Worm (Caenorhabditis elegans) whole organism, L1 larva: Measurements from ENCODE around the gene bath-36.

Experiments
- C16A3.4 ChIP-seq: fragments of 150-350 bp; optimal IDR thresholded peaks from 2 replicates; lab custom pipeline; 2014; ENCODE audit warnings: missing biosample characterization, missing genetic modification characterization
- F16B12.6 ChIP-seq: fragments of 150-350 bp; optimal IDR thresholded peaks from 2 replicates; lab custom pipeline; 2014; ENCODE audit warnings: missing biosample characterization, missing genetic modification characterization
- aly-2 ChIP-seq: fragments of 150-350 bp; optimal IDR thresholded peaks from 2 replicates; lab custom pipeline; 2014; ENCODE audit warnings: missing biosample characterization, missing genetic modification characterization
- ama-1 ChIP-seq: fragments of 150-350 bp; optimal IDR thresholded peaks from 2 replicates; lab custom pipeline; 2014
- blmp-1 ChIP-seq: fragments of 150-350 bp; optimal IDR thresholded peaks from 2 replicates; lab custom pipeline; 2014; ENCODE audit warnings: missing biosample characterization, missing genetic modification characterization
- ceh-8 ChIP-seq: fragments of 200-800 bp; sonication (Bioruptor generic); optimal IDR thresholded peaks from 2 replicates; lab custom pipeline; 2018; ENCODE audit warnings: mild to moderate bottlenecking, missing genetic modification characterization, moderate library complexity, missing compliant biosample characterization
- ces-1 ChIP-seq: fragments of 150-350 bp; optimal IDR thresholded peaks from 2 replicates; lab custom pipeline; 2014; ENCODE audit warnings: missing biosample characterization, missing genetic modification reagents, missing genetic modification characterization
- dsc-1 ChIP-seq: sonication (generic microtip); optimal IDR thresholded peaks from 2 replicates; lab custom pipeline; 2016; ENCODE audit warnings: mild to moderate bottlenecking, missing genetic modification characterization, missing compliant biosample characterization
- efl-1 ChIP-seq, 4 experiments: fragments of 150-350 bp; optimal IDR thresholded peaks in 3 of 4; peaks in 1 of 4; 1 replicate in 1 of 4; 2 replicates in 3 of 4; lab custom pipeline; 2014; ENCODE audit warnings: missing biosample characterization in 2 of 4, missing genetic modification characterization in 2 of 4, missing genetic modification reagents in 2 of 4
- elt-2 ChIP-seq: sonication (generic microtip); optimal IDR thresholded peaks from 2 replicates; lab custom pipeline; 2016; ENCODE audit warnings: missing genetic modification characterization, mild to moderate bottlenecking, inconsistent platforms, missing compliant biosample characterization, missing genetic modification reagents
- elt-3 ChIP-seq, 6 experiments: fragments of 150-350 bp in 1 of 6; sonication (generic microtip); optimal IDR thresholded peaks; 2 replicates each; lab custom pipeline; 2017 to 2018; ENCODE audit warnings: missing biosample characterization in 6 of 6, missing genetic modification characterization in 6 of 6, inconsistent platforms in 1 of 6
- ets-5 ChIP-seq: fragments of 200-800 bp; sonication (Bioruptor generic); IDR thresholded peaks from 2 replicates; pipeline ENCODE4 v1.3.6; 2022; ENCODE audit warnings: missing genetic modification characterization, missing compliant biosample characterization
- fkh-10 ChIP-seq: sonication (generic microtip); optimal IDR thresholded peaks from 2 replicates; lab custom pipeline; 2017; ENCODE audit warnings: missing biosample characterization, missing genetic modification reagents, missing genetic modification characterization
- fkh-8 ChIP-seq: sonication (generic microtip); optimal IDR thresholded peaks from 2 replicates; lab custom pipeline; 2016; ENCODE audit warnings: mild to moderate bottlenecking, missing genetic modification characterization, missing compliant biosample characterization
- grh-1 ChIP-seq: fragments of 200-800 bp; sonication (Bioruptor generic); IDR thresholded peaks from 2 replicates; pipeline ENCODE4 v1.3.6; 2022; ENCODE audit warnings: missing genetic modification reagents, missing genetic modification characterization, missing compliant biosample characterization
- hlh-17 ChIP-seq: fragments of 200-800 bp; sonication (Bioruptor generic); optimal IDR thresholded peaks from 2 replicates; lab custom pipeline; 2018; ENCODE audit warnings: missing genetic modification characterization, mild to moderate bottlenecking, missing compliant biosample characterization, moderate library complexity, borderline replicate concordance
- hlh-4 ChIP-seq: sonication (generic microtip); optimal IDR thresholded peaks from 2 replicates; lab custom pipeline; 2016; ENCODE audit warnings: mild to moderate bottlenecking, missing genetic modification characterization, missing compliant biosample characterization
- lin-14 ChIP-seq: fragments of 200-800 bp; sonication (Bioruptor generic); optimal IDR thresholded peaks from 2 replicates; lab custom pipeline; 2018; ENCODE audit warnings: mild to moderate bottlenecking, missing genetic modification characterization, moderate library complexity, missing compliant biosample characterization
- mab-9 ChIP-seq: fragments of 200-800 bp; sonication (Bioruptor generic); IDR thresholded peaks from 2 replicates; pipeline ENCODE4 v1.3.6; 2022; ENCODE audit warnings: missing genetic modification reagents, missing genetic modification characterization, missing compliant biosample characterization
- mep-1 ChIP-seq: fragments of 150-350 bp; optimal IDR thresholded peaks from 2 replicates; lab custom pipeline; 2014; ENCODE audit warnings: missing biosample characterization, missing genetic modification characterization
- nhr-11 ChIP-seq: fragments of 150-350 bp; optimal IDR thresholded peaks from 2 replicates; lab custom pipeline; 2014; ENCODE audit warnings: missing biosample characterization, missing genetic modification characterization
- nhr-12 ChIP-seq: sonication (generic microtip); optimal IDR thresholded peaks from 2 replicates; lab custom pipeline; 2017; ENCODE audit warnings: missing biosample characterization, missing genetic modification characterization
- nhr-237 ChIP-seq: fragments of 150-350 bp; optimal IDR thresholded peaks from 2 replicates; lab custom pipeline; 2014; ENCODE audit warnings: missing biosample characterization, missing genetic modification characterization
- nhr-28 ChIP-seq: fragments of 150-350 bp; optimal IDR thresholded peaks from 2 replicates; lab custom pipeline; 2014; ENCODE audit warnings: missing biosample characterization, missing genetic modification characterization
- nhr-47 ChIP-seq: sonication (generic microtip); optimal IDR thresholded peaks from 2 replicates; lab custom pipeline; 2016; ENCODE audit warnings: mild to moderate bottlenecking, missing genetic modification characterization, moderate library complexity, missing compliant biosample characterization
- nhr-71 ChIP-seq: sonication (generic microtip); optimal IDR thresholded peaks from 2 replicates; lab custom pipeline; 2016; ENCODE audit warnings: mild to moderate bottlenecking, missing genetic modification characterization, moderate library complexity, missing compliant biosample characterization
- nhr-77 ChIP-seq: fragments of 150-350 bp; optimal IDR thresholded peaks from 2 replicates; lab custom pipeline; 2014; ENCODE audit warnings: missing biosample characterization, missing genetic modification characterization
- nhr-85 ChIP-seq: sonication (generic microtip); peaks from one replicate; lab custom pipeline; 2016; ENCODE audit warnings: missing genetic modification characterization, inconsistent platforms, missing compliant biosample characterization
- nhr-90 ChIP-seq: sonication (generic microtip); optimal IDR thresholded peaks from 2 replicates; lab custom pipeline; 2016; ENCODE audit warnings: mild to moderate bottlenecking, missing genetic modification characterization, missing compliant biosample characterization; ENCODE audit not compliant: poor library complexity
- pax-3 ChIP-seq: fragments of 200-800 bp; sonication (Bioruptor generic); optimal IDR thresholded peaks from 2 replicates; lab custom pipeline; 2018; ENCODE audit warnings: mild to moderate bottlenecking, missing genetic modification characterization, moderate library complexity, missing compliant biosample characterization
- pqm-1 ChIP-seq: sonication (generic microtip); optimal IDR thresholded peaks from 3 replicates; lab custom pipeline; 2017; ENCODE audit warnings: missing biosample characterization, missing genetic modification characterization
- snu-23 ChIP-seq: sonication (generic microtip); optimal IDR thresholded peaks from 2 replicates; lab custom pipeline; 2016; ENCODE audit warnings: missing genetic modification characterization, missing compliant biosample characterization
- unc-130 ChIP-seq: fragments of 150-350 bp; optimal IDR thresholded peaks from 2 replicates; lab custom pipeline; 2017; ENCODE audit warnings: missing biosample characterization, missing genetic modification characterization, inconsistent platforms
- unc-62 ChIP-seq: fragments of 150-350 bp; optimal IDR thresholded peaks from 2 replicates; lab custom pipeline; 2014; ENCODE audit warnings: missing biosample characterization, missing genetic modification reagents, missing genetic modification characterization
- zag-1 ChIP-seq: fragments of 150-350 bp; optimal IDR thresholded peaks from 2 replicates; lab custom pipeline; 2014; ENCODE audit warnings: missing biosample characterization, missing genetic modification characterization
- ztf-11 ChIP-seq, 2 experiments: sonication (generic microtip); optimal IDR thresholded peaks; 2 replicates each; lab custom pipeline; 2016 to 2017; ENCODE audit warnings: missing genetic modification characterization in 2 of 2, missing biosample characterization in 1 of 2, missing compliant biosample characterization in 1 of 2

Gene bath-36

DNA sequence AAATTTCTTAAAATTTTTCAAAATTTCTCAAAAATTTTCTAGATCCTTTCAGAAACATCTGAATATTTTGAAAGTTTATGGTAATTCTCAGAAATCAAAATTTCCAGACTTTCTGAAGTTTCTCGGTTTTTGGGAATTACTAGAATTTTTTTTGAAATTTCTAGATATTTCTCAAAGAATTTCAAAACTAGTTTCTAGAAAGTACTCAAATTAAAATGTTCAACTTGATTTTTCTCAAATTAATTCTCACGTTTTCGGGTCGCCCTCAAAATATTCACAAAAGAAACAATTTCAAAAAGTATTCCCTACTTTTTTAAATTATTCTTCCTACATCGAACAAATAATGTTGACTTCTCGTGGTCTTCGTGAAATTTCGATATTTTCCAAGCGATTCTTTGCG, 7.9 kb upstream of the bath-36 start, which contains the start of gene T09F5.10:
TSS of gene T09F5.10 (plus strand) at position 301 of the 400 bp plus-strand sequence.
- no peak for TF ChIP-seq ceh-8 (GFP tag; lab: Kevin White, UChicago)
- no peak for TF ChIP-seq dsc-1 (tag; lab: Kevin White, UChicago)
- TF ChIP-seq snu-23 (GFP tag; lab: Kevin White, UChicago): no peak
- TF ChIP-seq unc-130 (tag; lab: Kevin White, UChicago): no peak
- no peak for TF ChIP-seq mab-9
- TF ChIP-seq nhr-90 (tag; lab: Kevin White, UChicago): no peak
- TF ChIP-seq nhr-12 (tag; lab: Kevin White, UChicago): no peak
- no peak for TF ChIP-seq ztf-11 (tag; optimal IDR thresholded peaks at IDR 0.05; lab: Kevin White, UChicago)
- no peak for TF ChIP-seq ets-5
- no peak for TF ChIP-seq elt-3 (tag; optimal IDR thresholded peaks at IDR 0.05; lab: Kevin White, UChicago)
- TF ChIP-seq lin-14 (GFP tag; lab: Kevin White, UChicago): no peak
- TF ChIP-seq F16B12.6 (tag; lab: Kevin White, UChicago): no peak

DNA sequence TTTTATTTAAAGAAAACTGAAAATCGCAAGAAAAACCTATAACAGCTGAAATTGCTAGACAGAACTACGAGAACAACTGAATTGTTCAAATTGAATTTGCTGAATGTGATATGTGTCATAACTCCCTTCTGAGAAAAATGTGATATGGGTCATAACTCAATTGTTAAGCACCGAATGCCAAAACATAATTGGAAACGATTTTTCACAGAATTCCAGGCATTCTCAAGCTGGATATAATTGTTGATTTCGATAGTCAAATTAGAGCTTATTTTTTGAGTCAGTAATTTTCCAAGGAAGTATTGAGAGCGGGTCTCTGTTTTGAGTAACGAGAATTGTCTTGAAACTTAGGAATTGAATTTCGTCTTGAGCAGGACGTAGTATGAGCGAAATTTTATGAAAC, 5.8 kb upstream of the bath-36 start:
- no peak for TF ChIP-seq blmp-1 (tag; lab: Kevin White, UChicago)
- TF ChIP-seq hlh-4 (tag; lab: Kevin White, UChicago): peak; percentile 54
- peak; percentile 59 for TF ChIP-seq nhr-71 (tag; lab: Kevin White, UChicago)
- peak; percentile 62 for TF ChIP-seq nhr-47
- no peak for TF ChIP-seq aly-2 (tag; lab: Kevin White, UChicago)
- peak; percentile 13 for TF ChIP-seq nhr-11
- TF ChIP-seq fkh-8 (tag; lab: Kevin White, UChicago): peak; percentile 58

DNA sequence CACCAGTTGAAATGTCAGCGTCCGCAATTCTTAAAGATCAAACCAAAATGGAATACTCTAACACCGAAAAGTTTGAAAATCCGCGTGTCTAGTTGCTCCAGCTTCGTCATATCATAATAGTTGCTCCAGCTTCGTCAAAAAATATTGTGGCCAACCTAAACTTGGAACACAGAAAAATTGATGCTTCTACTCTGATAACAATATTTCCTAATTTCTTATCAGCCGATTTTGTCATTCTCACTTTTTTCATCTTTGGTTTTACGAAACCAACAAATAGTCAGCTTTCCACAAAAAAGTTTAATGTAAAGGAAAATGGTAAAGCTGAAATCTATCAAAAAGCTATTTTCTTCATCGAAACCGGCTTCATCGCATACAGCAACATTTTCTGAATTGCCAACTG, 5.3 kb upstream of the bath-36 start, which contains the start of gene fbxa-84:
TSS of gene fbxa-84 (plus strand) at position 34 of the 400 bp plus-strand sequence.
- TF ChIP-seq efl-1 (optimal IDR thresholded peaks at IDR 0.05; lab: Kevin White, UChicago) (no peak), efl-1 (GFP tag; optimal IDR thresholded peaks at IDR 0.05 in 1 of 2; lab: Kevin White, UChicago) (peak in 1 of 2 experiments; percentile 83), ztf-11 (tag; optimal IDR thresholded peaks at IDR 0.05; lab: Kevin White, UChicago) (no peak), zag-1 (tag; lab: Kevin White, UChicago) (no peak), nhr-237 (no peak), elt-2 (tag; lab: Kevin White, UChicago) (peak; percentile 5)

DNA sequence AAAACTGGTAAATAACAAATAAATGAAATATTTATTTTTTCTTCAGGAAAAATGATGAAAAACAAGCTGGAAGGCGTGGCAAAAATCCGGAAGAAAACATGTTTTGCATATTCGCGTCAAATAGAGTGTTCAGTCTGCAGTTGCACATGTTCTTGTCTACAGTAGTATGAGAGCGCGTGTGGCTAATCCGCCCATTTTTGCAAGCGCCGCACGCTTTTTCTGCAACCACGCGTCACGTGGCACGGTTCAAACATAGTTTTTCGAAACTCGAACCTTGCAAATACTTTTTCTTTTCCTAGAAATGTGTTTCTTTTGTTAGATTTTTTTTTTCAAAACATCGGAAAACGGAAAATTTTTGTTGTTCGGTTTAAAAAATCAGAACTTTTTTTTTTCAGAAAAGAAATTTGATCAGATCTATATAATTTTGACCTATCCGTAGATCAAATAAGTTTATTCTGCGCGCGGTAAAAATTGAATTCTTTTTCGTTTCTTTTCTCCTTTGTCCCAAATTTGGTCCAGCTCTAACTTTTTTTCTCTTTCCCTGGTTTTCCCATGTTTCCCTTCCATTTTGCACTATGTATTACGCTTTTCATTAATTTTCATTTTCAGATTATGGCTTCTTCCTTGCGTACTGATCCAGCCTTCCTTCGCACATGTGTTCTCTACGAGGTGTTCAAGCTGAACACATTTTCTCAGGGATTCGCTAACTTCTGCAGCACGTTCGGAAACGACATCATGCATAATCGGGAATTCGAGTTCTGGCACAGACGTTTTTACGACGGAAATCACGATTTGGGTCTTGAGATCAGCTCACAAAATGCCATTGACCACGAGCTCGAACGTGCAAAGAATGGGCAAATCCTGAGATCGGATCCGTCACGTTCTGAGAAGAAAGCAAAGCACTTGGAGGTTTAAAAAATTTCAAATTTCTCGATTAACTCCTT, 3.3 kb upstream of the bath-36 start, which contains the start of gene Y75B12B.1:
TSS of gene Y75B12B.1 (plus strand) at position 603 of the 944 bp plus-strand sequence.
- TF ChIP-seq efl-1 (optimal IDR thresholded peaks at IDR 0.05; lab: Kevin White, UChicago) (no peak), efl-1 (GFP tag; optimal IDR thresholded peaks at IDR 0.05 in 1 of 2; lab: Kevin White, UChicago) (peak in 1 of 2 experiments; percentile 90), F16B12.6 (tag; lab: Kevin White, UChicago) (no peak)

DNA sequence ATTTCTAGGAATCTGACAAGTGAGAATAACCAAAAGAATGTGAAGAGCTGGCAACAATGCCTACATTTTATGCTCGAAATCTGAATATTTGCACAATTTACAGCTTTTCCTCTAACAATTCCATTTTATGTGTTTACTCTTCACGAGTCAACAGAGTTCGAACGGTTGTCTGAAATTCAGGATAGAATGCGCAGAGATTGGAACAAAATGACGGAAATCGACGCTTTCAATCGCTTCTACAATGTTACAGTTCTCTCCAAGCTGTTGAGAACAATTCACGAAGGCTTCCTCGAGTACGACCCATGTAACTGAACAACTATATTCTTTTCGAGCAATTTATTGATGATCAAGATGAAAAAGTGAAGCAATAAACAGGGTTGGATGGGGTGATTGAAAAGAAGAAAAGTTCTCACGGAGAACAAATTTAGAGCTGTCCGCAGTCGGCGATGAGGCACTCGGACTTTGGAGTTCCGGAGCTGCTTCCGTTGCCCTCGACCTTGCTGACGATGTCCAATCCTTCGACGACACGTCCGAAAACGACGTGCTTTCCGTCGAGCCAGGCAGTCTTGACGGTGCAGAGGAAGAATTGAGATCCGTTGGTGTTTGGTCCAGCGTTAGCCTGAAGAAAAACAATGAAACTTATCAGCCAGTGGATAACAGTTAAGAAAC, 1.3 kb upstream of the bath-36 start, which contains the start of gene Y75B12B.3:
TSS of gene Y75B12B.3 (minus strand) at position 21 of the 669 bp plus-strand sequence.
- TF ChIP-seq nhr-12 (tag; lab: Kevin White, UChicago) (no peak), nhr-77 (tag; lab: Kevin White, UChicago) (no peak), ces-1 (GFP tag; lab: Kevin White, UChicago) (no peak), aly-2 (tag; lab: Kevin White, UChicago) (peak; percentile 48), unc-130 (tag; lab: Kevin White, UChicago) (no peak), C16A3.4 (tag; lab: Kevin White, UChicago) (no peak), nhr-85 (tag; lab: Kevin White, UChicago) (peak; percentile 51), hlh-17 (GFP tag; lab: Kevin White, UChicago) (no peak), mep-1 (tag; lab: Kevin White, UChicago) (no peak), unc-62 (GFP tag; lab: Kevin White, UChicago) (no peak), ama-1 (lab: Kevin White, UChicago) (peak; percentile 93), nhr-47 (no peak), grh-1 (GFP tag; lab: Robert Waterston, UW) (0 out of 2 replicates have a peak, but pooled peaks have one; percentile 15), pax-3 (tag; lab: Kevin White, UChicago) (peak; percentile 26), nhr-28 (no peak), ztf-11 (tag; optimal IDR thresholded peaks at IDR 0.05; lab: Kevin White, UChicago) (no peak), efl-1 (optimal IDR thresholded peaks at IDR 0.05; lab: Kevin White, UChicago) (no peak), efl-1 (GFP tag; optimal IDR thresholded peaks at IDR 0.05 in 1 of 2; lab: Kevin White, UChicago) (peak in 1 of 2 experiments; percentile 58), nhr-71 (tag; lab: Kevin White, UChicago) (no peak), blmp-1 (tag; lab: Kevin White, UChicago) (no peak), fkh-10 (GFP tag; lab: Kevin White, UChicago) (no peak), pqm-1 (tag; lab: Kevin White, UChicago) (no peak)
